Worm (Caenorhabditis elegans) whole organism, dauer: ENCODE data around the gene C07H6.9.
"Not testable (repeated sequence)": the region's sequence is repeated elsewhere in the genome, so short reads cannot be mapped to it uniquely, and the experiment has no call there.

Experiments
- unc-62 ChIP-seq: sonication (generic microtip); optimal IDR thresholded peaks from 2 replicates; lab custom pipeline; 2017; ENCODE audit warnings: missing biosample characterization, missing genetic modification reagents, missing genetic modification characterization

Gene C07H6.9

DNA sequence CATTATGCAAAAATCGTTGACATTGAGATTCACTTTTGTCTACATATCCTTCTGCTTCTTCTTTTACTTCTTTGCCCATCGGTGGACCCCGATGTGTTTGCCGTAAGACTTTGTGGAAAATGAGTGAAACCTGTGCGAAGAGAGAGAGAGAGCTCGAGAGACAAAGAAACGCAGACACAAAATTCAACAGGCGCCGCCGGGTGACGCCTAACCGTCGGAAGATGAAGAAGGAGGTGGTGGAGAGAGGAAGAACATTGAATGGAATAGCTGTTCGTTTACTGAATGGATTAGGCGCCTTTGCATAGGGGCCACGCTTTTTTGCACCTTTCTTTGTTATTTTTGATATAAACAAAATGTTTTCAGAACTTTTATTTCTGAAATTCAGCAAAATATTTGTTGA, 7.7 kb upstream of the C07H6.9 start:
- no peak for TF ChIP-seq unc-62

- no peak for TF ChIP-seq unc-62
Measured at ce11 chrIII:7498346-7498745, 925 bp downstream of the C07H6.9 start.

ce11 chrIII:7497782-7498266, 1.4 kb downstream of the C07H6.9 start, which contains the start of gene cgh-1:
TSS of gene cgh-1 (minus strand) at chrIII:7497832.
- no peak for TF ChIP-seq unc-62

- TF ChIP-seq unc-62: no peak
Measured at ce11 chrIII:7495616-7496146, 3.6 kb downstream of the C07H6.9 start.

DNA sequence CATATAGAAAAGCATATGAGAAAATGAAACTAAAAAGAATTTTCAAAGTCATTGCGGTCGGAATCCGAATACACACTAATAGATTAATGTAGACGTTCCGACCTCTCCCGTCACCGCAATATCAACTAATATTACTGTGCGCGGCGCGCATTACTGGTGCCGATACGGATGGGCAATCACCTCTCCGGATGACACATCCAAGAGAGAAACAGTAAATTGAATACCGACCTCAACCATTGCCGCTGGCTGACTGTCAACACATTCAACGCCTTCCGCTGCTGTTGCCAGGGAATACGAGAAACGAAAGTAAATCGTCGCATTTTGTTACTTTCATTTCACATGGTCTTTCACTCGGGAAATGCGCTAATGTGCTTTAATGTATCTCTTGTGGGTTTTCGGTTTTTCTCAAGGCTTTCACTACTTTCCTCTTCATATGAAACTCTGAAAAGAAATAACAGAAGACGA, 4.4 kb downstream of the C07H6.9 start:
- TF ChIP-seq unc-62: no peak

DNA sequence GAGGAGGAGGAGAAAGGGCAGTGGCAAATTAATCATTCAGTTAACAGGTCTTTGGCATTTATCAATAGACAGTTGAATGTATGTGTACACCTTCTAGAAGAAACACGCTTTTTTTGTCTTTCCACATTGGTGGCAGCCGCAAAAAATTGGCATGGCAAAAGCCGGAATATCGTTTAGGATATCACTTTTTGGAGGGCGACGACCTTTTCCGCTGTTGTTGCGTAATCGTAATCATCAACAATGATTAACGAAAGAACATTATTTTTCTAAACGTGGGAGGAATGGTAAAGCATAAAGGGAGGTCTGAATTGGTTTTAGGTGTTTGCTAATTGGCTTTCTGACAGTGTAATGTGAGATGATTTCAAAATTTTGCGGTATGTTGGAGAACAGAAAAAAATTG, 7.3 kb downstream of the C07H6.9 start:
- no peak for TF ChIP-seq unc-62

- TF ChIP-seq unc-62: no peak
Measured at ce11 chrIII:7490061-7490460, 9.2 kb downstream of the C07H6.9 start.

- no peak for TF ChIP-seq unc-62
Measured at ce11 chrIII:7489055-7489534, 10.2 kb downstream of the C07H6.9 start, which contains the start of gene mup-4. TSS of gene mup-4 (minus strand) at chrIII:7489105.

ce11 chrIII:7488303-7488702, 11.0 kb downstream of the C07H6.9 start:
- TF ChIP-seq unc-62: no peak

ce11 chrIII:7484765-7485164, 14.5 kb downstream of the C07H6.9 start:
- TF ChIP-seq unc-62: no peak

- no peak for TF ChIP-seq unc-62
Measured at ce11 chrIII:7478932-7479331, 20.3 kb downstream of the C07H6.9 start.

DNA sequence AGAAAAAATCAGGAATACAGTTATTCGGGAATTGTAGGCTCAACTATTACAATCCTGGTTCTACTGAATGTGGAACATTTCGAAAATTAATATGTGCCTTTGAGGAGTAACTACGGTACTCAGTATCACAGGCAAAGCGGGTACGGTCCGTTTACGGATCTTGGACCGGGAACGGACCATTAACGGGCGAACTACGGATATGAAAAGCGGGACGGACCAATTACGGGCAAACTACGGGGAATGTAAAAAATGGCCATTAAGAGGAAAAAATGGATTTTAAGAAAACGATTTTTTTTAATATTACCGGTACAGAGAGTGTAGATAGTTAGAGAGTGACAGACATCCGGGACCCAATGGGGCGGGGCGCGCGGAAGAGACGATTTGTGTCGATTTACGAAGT, 30.3 kb downstream of the C07H6.9 start, which contains the start of gene H14A12.5:
H14A12.5 (minus strand) TSS at position 101 of the 400 bp plus-strand sequence.
- TF ChIP-seq unc-62: not testable (repeated sequence)

ce11 chrIII:7465347-7465746, 33.9 kb downstream of the C07H6.9 start, which contains the start of gene fum-1:
TSS of gene fum-1 (plus strand) at chrIII:7465605.
- no peak for TF ChIP-seq unc-62

DNA sequence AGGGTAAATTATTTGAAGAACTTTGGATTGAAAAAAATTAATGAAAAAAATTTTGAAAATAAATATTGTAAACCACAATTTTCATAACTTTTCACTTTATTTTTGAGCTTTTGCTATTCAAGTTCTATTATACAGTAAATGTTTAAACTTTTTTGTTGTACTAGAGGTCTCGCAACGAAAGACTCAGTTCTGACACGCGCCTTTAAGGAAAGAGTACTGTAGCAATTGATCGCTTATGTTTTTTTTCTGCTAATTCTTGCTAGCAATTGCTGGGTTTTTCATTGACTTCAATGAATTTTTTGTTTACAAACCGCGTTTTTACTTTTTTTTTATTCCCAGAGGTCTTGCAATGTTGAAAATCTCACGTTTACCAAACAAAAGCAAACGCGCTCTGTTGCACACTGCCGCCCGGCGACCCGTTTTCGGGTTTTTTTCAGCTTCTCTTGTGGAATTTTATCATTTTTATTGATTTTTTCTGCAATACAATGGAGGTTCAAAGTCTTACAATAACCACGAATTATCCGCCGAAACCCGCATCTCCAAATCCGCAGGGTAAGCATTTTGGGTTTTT, 35.7 kb downstream of the C07H6.9 start, which contains the start of gene H14A12.3:
H14A12.3 (plus strand) TSS at position 360 of the 571 bp plus-strand sequence.
- TF ChIP-seq unc-62: no peak

ce11 chrIII:7462295-7462694, 37.0 kb downstream of the C07H6.9 start, which contains the start of gene fipr-20:
TSS of gene fipr-20 (minus strand) at chrIII:7462395.
- TF ChIP-seq unc-62: no peak

DNA sequence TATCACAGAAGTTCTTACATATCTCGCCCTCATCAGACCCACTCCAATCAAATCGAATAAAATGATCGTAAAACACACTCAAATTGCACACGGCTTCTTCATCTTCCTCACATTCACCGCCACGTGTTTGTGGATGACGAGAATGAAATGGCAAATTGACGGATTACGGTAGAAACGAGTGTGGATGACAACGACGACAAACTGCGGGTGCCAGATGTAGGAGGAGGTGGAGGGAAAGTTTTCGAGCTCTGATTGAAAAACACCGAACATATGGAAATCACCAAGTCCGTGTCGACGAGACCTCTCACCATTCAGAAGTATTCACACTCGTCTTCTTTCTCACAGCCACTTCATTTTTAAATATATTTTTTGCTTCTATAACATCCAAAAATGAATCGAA, 39.3 kb downstream of the C07H6.9 start, which contains the start of gene mls-1:
mls-1 (plus strand) TSS at position 324 of the 400 bp plus-strand sequence.
- no peak for TF ChIP-seq unc-62

DNA sequence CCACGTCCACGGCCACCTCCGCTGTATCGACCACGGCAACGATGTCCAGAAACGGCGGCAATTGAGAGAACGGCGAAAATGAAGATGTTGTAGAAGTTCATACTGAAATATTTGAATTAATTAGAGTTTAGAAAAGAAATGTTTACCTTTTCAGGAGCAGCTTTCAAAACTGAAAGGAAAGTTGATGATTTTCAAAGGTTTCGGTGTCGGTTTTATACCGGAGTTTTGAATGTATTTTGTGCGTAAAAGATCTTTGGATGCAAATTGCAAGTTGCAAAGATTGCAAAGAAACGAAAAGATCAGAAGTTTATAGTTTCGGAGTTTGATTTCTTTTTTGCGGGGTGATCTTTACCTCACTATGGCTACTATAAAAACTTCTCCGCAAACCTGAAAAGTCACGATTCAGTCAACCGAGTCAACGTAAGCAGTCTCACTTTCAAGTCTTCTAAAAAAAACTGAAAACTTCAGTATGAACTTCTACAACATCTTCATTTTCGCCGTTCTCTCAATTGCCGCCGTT, 40.4 kb downstream of the C07H6.9 start, which contains the start of the genes fipr-19 and fipr-18:
fipr-19 (minus strand) TSS at position 101 of the 520 bp plus-strand sequence.
fipr-18 (plus strand) TSS at position 470 of the 520 bp plus-strand sequence.
- no peak for TF ChIP-seq unc-62
